Fruit fly (Drosophila melanogaster) whole organism, adult: ENCODE data around the gene ssp.

Experiments
- CG11617 ChIP-seq: fragments of 200-800 bp; sonication (Bioruptor generic); optimal IDR thresholded peaks from 2 replicates; lab custom pipeline; 2017; ENCODE audit warnings: mild to moderate bottlenecking, missing biosample characterization, missing genetic modification reagents, missing genetic modification characterization
- CG12768 ChIP-seq: fragments of 200-800 bp; sonication (Bioruptor generic); optimal IDR thresholded peaks from 2 replicates; lab custom pipeline; 2017; ENCODE audit warnings: missing biosample characterization, missing genetic modification characterization, mild to moderate bottlenecking, moderate library complexity, missing genetic modification reagents
- CG14711 ChIP-seq: fragments of 200-800 bp; sonication (Bioruptor generic); optimal IDR thresholded peaks from 2 replicates; lab custom pipeline; 2018; ENCODE audit warnings: missing biosample characterization, mild to moderate bottlenecking, missing genetic modification characterization, moderate library complexity
- CG1620 ChIP-seq: fragments of 200-800 bp; sonication (Bioruptor generic); optimal IDR thresholded peaks from 2 replicates; lab custom pipeline; 2016; ENCODE audit warnings: missing biosample characterization, missing genetic modification characterization
- CG33017 ChIP-seq: fragments of 200-800 bp; sonication (Bioruptor generic); optimal IDR thresholded peaks from 2 replicates; lab custom pipeline; 2018; ENCODE audit warnings: missing biosample characterization, mild to moderate bottlenecking, missing genetic modification characterization, moderate library complexity
- CG5204 ChIP-seq: fragments of 200-800 bp; sonication (Bioruptor generic); optimal IDR thresholded peaks from 2 replicates; lab custom pipeline; 2016; ENCODE audit warnings: missing biosample characterization, missing genetic modification characterization
- CG7045 ChIP-seq: fragments of 200-800 bp; sonication (Bioruptor generic); optimal IDR thresholded peaks from 2 replicates; lab custom pipeline; 2017; ENCODE audit warnings: missing biosample characterization, mild to moderate bottlenecking, missing genetic modification characterization
- CG7101 ChIP-seq: fragments of 200-800 bp; sonication (Bioruptor generic); optimal IDR thresholded peaks from 2 replicates; lab custom pipeline; 2018; ENCODE audit warnings: missing biosample characterization, mild to moderate bottlenecking, missing genetic modification characterization, moderate library complexity
- Clk ChIP-seq: fragments of 200-800 bp; sonication (Bioruptor generic); optimal IDR thresholded peaks from 2 replicates; lab custom pipeline; 2017; ENCODE audit warnings: missing biosample characterization, missing genetic modification characterization
- Crg-1 ChIP-seq: fragments of 200-800 bp; sonication (Bioruptor generic); optimal IDR thresholded peaks from 2 replicates; lab custom pipeline; 2016; ENCODE audit warnings: missing biosample characterization, missing genetic modification characterization
- Hr96 ChIP-seq: fragments of 200-800 bp; sonication (Bioruptor generic); optimal IDR thresholded peaks from 2 replicates; lab custom pipeline; 2016; ENCODE audit warnings: missing biosample characterization, missing genetic modification characterization
- Mnt ChIP-seq: fragments of 200-800 bp; sonication (Bioruptor generic); optimal IDR thresholded peaks from 2 replicates; lab custom pipeline; 2016; ENCODE audit warnings: missing biosample characterization, mild to moderate bottlenecking, missing genetic modification characterization
- bab1 ChIP-seq: fragments of 200-800 bp; sonication (Bioruptor generic); optimal IDR thresholded peaks from 3 replicates; lab custom pipeline; 2019; ENCODE audit warnings: missing biosample characterization, mild to moderate bottlenecking, missing genetic modification characterization, moderate library complexity
- cic ChIP-seq: fragments of 200-800 bp; sonication (Bioruptor generic); optimal IDR thresholded peaks from 2 replicates; lab custom pipeline; 2017; ENCODE audit warnings: missing biosample characterization, mild to moderate bottlenecking, missing genetic modification characterization, moderate library complexity
- cnc ChIP-seq, 2 experiments: fragments of >200 bp; optimal IDR thresholded peaks; 2 replicates each; lab custom pipeline; 2017
- kay ChIP-seq: fragments of 200-800 bp; sonication (Bioruptor generic); peaks from one replicate; lab custom pipeline; 2016; ENCODE audit warnings: missing biosample characterization, missing genetic modification characterization, borderline replicate concordance
- ovo ChIP-seq: fragments of 200-800 bp; sonication (Bioruptor generic); optimal IDR thresholded peaks from 2 replicates; lab custom pipeline; 2016; ENCODE audit warnings: missing biosample characterization, missing genetic modification characterization
- pad ChIP-seq: fragments of 200-800 bp; sonication (Bioruptor generic); optimal IDR thresholded peaks from 3 replicates; lab custom pipeline; 2017; ENCODE audit warnings: missing biosample characterization, missing genetic modification characterization, mild to moderate bottlenecking, moderate library complexity, missing genetic modification reagents
- tj ChIP-seq: fragments of 200-800 bp; sonication (Bioruptor generic); optimal IDR thresholded peaks from 3 replicates; lab custom pipeline; 2017; ENCODE audit warnings: missing biosample characterization, mild to moderate bottlenecking, missing genetic modification characterization, moderate library complexity
- toe ChIP-seq: fragments of 200-800 bp; sonication (Bioruptor generic); optimal IDR thresholded peaks from 2 replicates; lab custom pipeline; 2016; ENCODE audit warnings: missing biosample characterization, missing genetic modification characterization

ssp gene

dm6 chr3L:12162156-12162682 lies 44.2 kb downstream of the ssp start:
- TF ChIP-seq kay (no peak), CG11617 (GFP tag; lab: Kevin White, UChicago) (no peak), CG12768 (GFP tag; lab: Kevin White, UChicago) (no peak), toe (no peak), CG1620 (GFP tag; lab: Kevin White, UChicago) (no peak), CG14711 (no peak), tj (no peak), cic (no peak), Mnt (GFP tag; lab: Kevin White, UChicago) (no peak), CG5204 (GFP tag; lab: Kevin White, UChicago) (no peak), CG7045 (GFP tag; lab: Kevin White, UChicago) (no peak), Clk (GFP tag; lab: Kevin White, UChicago) (no peak), CG7101 (tag; lab: Kevin White, UChicago) (no peak), Hr96 (GFP tag; lab: Kevin White, UChicago) (no peak)

DNA sequence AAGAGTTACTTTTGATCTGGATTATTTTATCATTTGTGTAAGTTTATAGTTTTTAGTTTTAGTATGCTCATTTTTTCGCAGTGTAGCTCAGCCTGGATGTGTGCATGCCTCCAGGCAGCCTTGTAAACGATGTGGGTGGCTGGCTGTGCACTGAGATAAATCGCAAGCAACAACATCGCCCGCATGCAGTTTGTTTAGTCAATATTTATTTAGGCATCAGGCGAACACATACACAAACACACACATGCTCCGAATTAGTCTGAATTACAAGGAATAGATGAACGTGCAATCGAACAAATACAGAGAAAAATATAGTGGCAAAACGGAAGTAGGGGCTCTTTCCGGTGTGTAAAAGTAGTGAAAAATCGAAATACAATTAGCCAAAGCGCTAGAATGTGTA lies 45.0 kb downstream of the ssp start:
- no peak for TF ChIP-seq kay
- no peak for TF ChIP-seq cic
- TF ChIP-seq Mnt (GFP tag; lab: Kevin White, UChicago): no peak
- no peak for TF ChIP-seq Hr96 (GFP tag; lab: Kevin White, UChicago)
- TF ChIP-seq ovo (GFP tag; lab: Kevin White, UChicago): no peak
- no peak for TF ChIP-seq CG7101 (tag; lab: Kevin White, UChicago)
- no peak for TF ChIP-seq CG7045 (GFP tag; lab: Kevin White, UChicago)
- TF ChIP-seq Crg-1 (GFP tag; lab: Kevin White, UChicago): no peak
- TF ChIP-seq bab1: no peak
- TF ChIP-seq toe: no peak
- TF ChIP-seq CG1620 (GFP tag; lab: Kevin White, UChicago): no peak
- no peak for TF ChIP-seq CG14711
- TF ChIP-seq pad (GFP tag; lab: Kevin White, UChicago): no peak
- no peak for TF ChIP-seq CG33017 (tag; lab: Kevin White, UChicago)
- TF ChIP-seq tj: no peak
- no peak for TF ChIP-seq CG11617 (GFP tag; lab: Kevin White, UChicago)
- TF ChIP-seq CG12768 (GFP tag; lab: Kevin White, UChicago): no peak

DNA sequence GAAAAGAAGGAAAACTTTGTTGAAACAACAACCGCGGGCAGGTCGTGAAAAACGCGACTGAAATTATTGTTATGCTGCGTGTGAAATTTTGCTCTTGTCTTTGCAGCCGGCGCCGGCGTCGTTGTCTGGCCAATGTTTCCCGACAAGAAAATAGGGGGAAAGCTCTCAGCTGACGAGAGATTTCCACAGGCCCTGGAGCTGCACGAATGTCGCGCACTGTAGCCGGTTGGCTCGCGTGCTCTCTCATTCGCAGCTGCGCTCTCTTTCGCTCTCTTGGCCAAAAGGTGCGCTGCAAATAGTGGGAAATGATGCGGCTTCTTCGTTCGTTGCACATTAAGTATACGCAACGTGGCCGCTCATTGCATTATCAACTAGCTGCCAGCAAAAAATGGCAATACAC lies 45.6 kb downstream of the ssp start, which contains the start of gene CG9760:
Gene CG9760, minus strand, starts transcription at position 43 of the 400 bp plus-strand sequence.
- no peak for TF ChIP-seq toe
- no peak for TF ChIP-seq CG5204 (GFP tag; lab: Kevin White, UChicago)
- no peak for TF ChIP-seq kay
- no peak for TF ChIP-seq Clk (GFP tag; lab: Kevin White, UChicago)
- no peak for TF ChIP-seq Crg-1 (GFP tag; lab: Kevin White, UChicago)
- TF ChIP-seq bab1: no peak
- TF ChIP-seq ovo (GFP tag; lab: Kevin White, UChicago): no peak
- no peak for TF ChIP-seq cnc (optimal IDR thresholded peaks at IDR 0.05; lab: Kevin White, UChicago)
- TF ChIP-seq CG7045 (GFP tag; lab: Kevin White, UChicago): no peak
- TF ChIP-seq CG11617 (GFP tag; lab: Kevin White, UChicago): no peak
- TF ChIP-seq cic: no peak
- no peak for TF ChIP-seq CG33017 (tag; lab: Kevin White, UChicago)
- TF ChIP-seq CG7101 (tag; lab: Kevin White, UChicago): no peak
- no peak for TF ChIP-seq CG1620 (GFP tag; lab: Kevin White, UChicago)
- TF ChIP-seq tj: no peak
- TF ChIP-seq CG14711: no peak
- TF ChIP-seq CG12768 (GFP tag; lab: Kevin White, UChicago): no peak
- no peak for TF ChIP-seq Hr96 (GFP tag; lab: Kevin White, UChicago)
- no peak for TF ChIP-seq pad (GFP tag; lab: Kevin White, UChicago)
